Worm (Caenorhabditis elegans) whole organism, L4 larva: Measurements from ENCODE around the gene cgh-1.

Experiments used
- F10B5.3 ChIP-seq: sonication (generic microtip); optimal IDR thresholded peaks from 2 replicates; lab custom pipeline; 2016; ENCODE audit warnings: mild to moderate bottlenecking, missing genetic modification characterization, missing compliant biosample characterization
- F37D6.2 ChIP-seq: sonication (generic microtip); optimal IDR thresholded peaks from 2 replicates; lab custom pipeline; 2016; ENCODE audit warnings: mild to moderate bottlenecking, missing genetic modification characterization, missing compliant biosample characterization
- T26A8.4 ChIP-seq: fragments of 200-800 bp; sonication (Bioruptor generic); IDR thresholded peaks from 2 replicates; pipeline ENCODE4 v1.3.6; 2022; ENCODE audit warnings: missing genetic modification characterization, missing compliant biosample characterization
- Y48G9A.11 ChIP-seq: fragments of 200-800 bp; sonication (Bioruptor generic); IDR thresholded peaks from 2 replicates; pipeline ENCODE4 v1.3.6; 2022; ENCODE audit warnings: missing genetic modification reagents, missing genetic modification characterization, missing compliant biosample characterization
- Y5F2A.4 ChIP-seq: fragments of 200-800 bp; sonication (Bioruptor generic); optimal IDR thresholded peaks from 2 replicates; lab custom pipeline; 2018; ENCODE audit warnings: mild to moderate bottlenecking, missing genetic modification characterization, missing compliant biosample characterization
- Y75B8A.6 ChIP-seq: fragments of 200-800 bp; sonication (Bioruptor generic); IDR thresholded peaks from 2 replicates; pipeline ENCODE4 v1.3.6; 2022; ENCODE audit warnings: missing genetic modification reagents, missing genetic modification characterization, missing compliant biosample characterization
- ama-1 ChIP-seq: fragments of 150-350 bp; optimal IDR thresholded peaks from 2 replicates; lab custom pipeline; 2014; ENCODE audit warnings: inconsistent platforms, mixed read lengths
- attf-4 ChIP-seq: sonication (generic microtip); optimal IDR thresholded peaks from 3 replicates; lab custom pipeline; 2017; ENCODE audit warnings: missing biosample characterization, missing genetic modification characterization
- ceh-28 ChIP-seq: fragments of 150-350 bp; optimal IDR thresholded peaks from 2 replicates; lab custom pipeline; 2014; ENCODE audit warnings: missing biosample characterization, missing genetic modification reagents, missing genetic modification characterization
- ceh-32 ChIP-seq: sonication (generic microtip); optimal IDR thresholded peaks from 2 replicates; lab custom pipeline; 2016; ENCODE audit warnings: mild to moderate bottlenecking, missing genetic modification characterization, missing compliant biosample characterization; ENCODE audit not compliant: poor library complexity
- ceh-44 ChIP-seq: fragments of 200-800 bp; sonication (Bioruptor generic); IDR thresholded peaks from 2 replicates; pipeline ENCODE4 v1.3.6; 2022; ENCODE audit warnings: missing genetic modification reagents, missing genetic modification characterization, missing compliant biosample characterization
- ces-1 ChIP-seq: fragments of 150-350 bp; sonication (generic microtip); optimal IDR thresholded peaks from 4 replicates; lab custom pipeline; 2014; ENCODE audit warnings: missing biosample characterization, missing genetic modification reagents, missing genetic modification characterization
- ctbp-1 ChIP-seq: fragments of 200-800 bp; sonication (Bioruptor generic); IDR thresholded peaks from 2 replicates; pipeline ENCODE4 v1.3.6; 2022; ENCODE audit warnings: missing genetic modification reagents, missing genetic modification characterization, missing compliant biosample characterization
- daf-8 ChIP-seq: fragments of 200-800 bp; sonication (Bioruptor generic); IDR thresholded peaks from 2 replicates; pipeline ENCODE4 v1.3.6; 2022; ENCODE audit warnings: missing genetic modification characterization, missing compliant biosample characterization
- dmd-6 ChIP-seq: fragments of 200-800 bp; sonication (Bioruptor generic); IDR thresholded peaks from 2 replicates; pipeline ENCODE4 v1.3.6; 2022; ENCODE audit warnings: missing genetic modification reagents, missing genetic modification characterization, missing compliant biosample characterization
- dmd-8 ChIP-seq: fragments of 200-800 bp; sonication (Bioruptor generic); IDR thresholded peaks from 2 replicates; pipeline ENCODE4 v1.3.6; 2022; ENCODE audit warnings: missing genetic modification characterization, missing compliant biosample characterization
- egl-43 ChIP-seq: fragments of 200-800 bp; sonication (Bioruptor generic); IDR thresholded peaks from 2 replicates; pipeline ENCODE4 v1.3.6; 2022; ENCODE audit warnings: missing genetic modification reagents, missing genetic modification characterization, missing compliant biosample characterization
- fkh-10 ChIP-seq: fragments of 150-350 bp; optimal IDR thresholded peaks from 2 replicates; lab custom pipeline; 2014; ENCODE audit warnings: missing biosample characterization, missing genetic modification reagents, missing genetic modification characterization
- fos-1 ChIP-seq: fragments of 150-350 bp; optimal IDR thresholded peaks from 2 replicates; lab custom pipeline; 2014; ENCODE audit warnings: missing biosample characterization, missing genetic modification characterization
- hlh-30 ChIP-seq: sonication (generic microtip); optimal IDR thresholded peaks from 2 replicates; lab custom pipeline; 2017; ENCODE audit warnings: antibody characterized with exemption, mild to moderate bottlenecking, missing genetic modification characterization, missing compliant biosample characterization; ENCODE audit not compliant: insufficient read depth
- jun-1 ChIP-seq: fragments of 150-350 bp; optimal IDR thresholded peaks from 2 replicates; lab custom pipeline; 2014; ENCODE audit warnings: missing biosample characterization, missing genetic modification reagents, missing genetic modification characterization
- lin-1 ChIP-seq: fragments of 200-800 bp; sonication (Bioruptor generic); IDR thresholded peaks from 2 replicates; pipeline ENCODE4 v1.3.6; 2022; ENCODE audit warnings: missing genetic modification reagents, missing genetic modification characterization, missing compliant biosample characterization
- lin-29 ChIP-seq: fragments of 200-800 bp; sonication (Bioruptor generic); IDR thresholded peaks from 2 replicates; pipeline ENCODE4 v1.3.6; 2022; ENCODE audit warnings: missing genetic modification reagents, missing genetic modification characterization, missing compliant biosample characterization
- lsy-2 ChIP-seq, 2 experiments: fragments of 150-350 bp in 1 of 2; sonication (generic microtip) in 1 of 2; optimal IDR thresholded peaks; 2 replicates each; lab custom pipeline; 2014 to 2017; ENCODE audit warnings: missing biosample characterization in 2 of 2, missing genetic modification characterization in 2 of 2
- madf-5 ChIP-seq, 2 experiments: fragments of 200-800 bp; sonication (Bioruptor generic); IDR thresholded peaks; 2 replicates each; pipeline ENCODE4 v1.3.6; 2022; ENCODE audit warnings: missing compliant biosample characterization in 2 of 2, missing genetic modification characterization in 2 of 2
- madf-9 ChIP-seq: fragments of 200-800 bp; sonication (Bioruptor generic); conservative IDR thresholded peaks from 2 replicates; pipeline ENCODE4 v1.3.6; 2022; ENCODE audit warnings: missing genetic modification reagents, missing genetic modification characterization, missing compliant biosample characterization
- mdl-1 ChIP-seq, 2 experiments: fragments of 150-350 bp in 1 of 2; sonication (generic microtip) in 1 of 2; optimal IDR thresholded peaks; 2 replicates each; lab custom pipeline; 2014 to 2017; ENCODE audit warnings: missing biosample characterization in 2 of 2, missing genetic modification characterization in 2 of 2
- mes-2 ChIP-seq: sonication (generic microtip); optimal IDR thresholded peaks from 2 replicates; lab custom pipeline; 2016; ENCODE audit warnings: missing genotype, mild to moderate bottlenecking, missing genetic modification characterization, missing compliant biosample characterization; ENCODE audit not compliant: poor library complexity, severe bottlenecking
- mxl-3 ChIP-seq: fragments of 200-800 bp; sonication (Bioruptor generic); optimal IDR thresholded peaks from 2 replicates; lab custom pipeline; 2018; ENCODE audit warnings: mild to moderate bottlenecking, missing genetic modification characterization, missing compliant biosample characterization
- nhr-11 ChIP-seq: fragments of 150-350 bp; optimal IDR thresholded peaks from 2 replicates; lab custom pipeline; 2014; ENCODE audit warnings: missing biosample characterization, missing genetic modification characterization
- nhr-111 ChIP-seq: fragments of 200-800 bp; sonication (Bioruptor generic); optimal IDR thresholded peaks from 2 replicates; lab custom pipeline; 2018; ENCODE audit warnings: mild to moderate bottlenecking, missing genetic modification characterization, missing compliant biosample characterization
- nhr-237 ChIP-seq: sonication (generic microtip); optimal IDR thresholded peaks from 2 replicates; lab custom pipeline; 2017; ENCODE audit warnings: missing biosample characterization, missing genetic modification characterization
- nhr-42 ChIP-seq: fragments of 200-800 bp; sonication (Bioruptor generic); IDR thresholded peaks from 2 replicates; pipeline ENCODE4 v1.3.6; 2022; ENCODE audit warnings: missing genetic modification characterization, missing compliant biosample characterization
- nhr-76 ChIP-seq: fragments of 150-350 bp; optimal IDR thresholded peaks from 2 replicates; lab custom pipeline; 2014; ENCODE audit warnings: missing biosample characterization, missing genetic modification characterization
- php-3 ChIP-seq: fragments of 200-800 bp; sonication (Bioruptor generic); IDR thresholded peaks from 2 replicates; pipeline ENCODE4 v1.3.6; 2022; ENCODE audit warnings: missing genetic modification reagents, missing genetic modification characterization, missing compliant biosample characterization
- rbr-2 ChIP-seq: sonication (generic microtip); optimal IDR thresholded peaks from 2 replicates; lab custom pipeline; 2016; ENCODE audit warnings: missing genotype, missing genetic modification characterization, missing compliant biosample characterization
- skn-1 ChIP-seq: fragments of 150-350 bp; optimal IDR thresholded peaks from 2 replicates; lab custom pipeline; 2014; ENCODE audit warnings: missing biosample characterization, missing genetic modification characterization
- snpc-1.2 ChIP-seq: fragments of 200-800 bp; sonication (Bioruptor generic); IDR thresholded peaks from 2 replicates; pipeline ENCODE4 v1.3.6; 2022; ENCODE audit warnings: missing genetic modification reagents, missing genetic modification characterization, missing compliant biosample characterization
- snpc-4 ChIP-seq: fragments of 150-350 bp; optimal IDR thresholded peaks from 2 replicates; lab custom pipeline; 2014; ENCODE audit warnings: missing biosample characterization, missing genetic modification characterization
- unc-130 ChIP-seq: sonication (generic microtip); optimal IDR thresholded peaks from 2 replicates; lab custom pipeline; 2016; ENCODE audit warnings: missing genetic modification reagents, missing genetic modification characterization, missing compliant biosample characterization
- unc-39 ChIP-seq: sonication (generic microtip); optimal IDR thresholded peaks from 2 replicates; lab custom pipeline; 2017; ENCODE audit warnings: missing biosample characterization, missing genetic modification characterization
- unc-62 ChIP-seq, 3 experiments: fragments of 150-350 bp in 1 of 3; sonication (generic microtip); optimal IDR thresholded peaks in 2 of 3; peaks in 1 of 3; 1 replicate in 1 of 3; 2 replicates in 2 of 3; lab custom pipeline; 2014 to 2017; ENCODE audit warnings: missing biosample characterization in 3 of 3, missing genetic modification characterization in 3 of 3, missing genetic modification reagents in 3 of 3, missing genotype in 1 of 3
- zip-11 ChIP-seq: fragments of 200-800 bp; sonication (Bioruptor generic); IDR thresholded peaks from 2 replicates; pipeline ENCODE4 v1.3.6; 2022; ENCODE audit warnings: missing genetic modification characterization, missing compliant biosample characterization
- ztf-11 ChIP-seq: fragments of 150-350 bp; optimal IDR thresholded peaks from 2 replicates; lab custom pipeline; 2014; ENCODE audit warnings: missing biosample characterization, missing genetic modification characterization

Gene cgh-1

DNA sequence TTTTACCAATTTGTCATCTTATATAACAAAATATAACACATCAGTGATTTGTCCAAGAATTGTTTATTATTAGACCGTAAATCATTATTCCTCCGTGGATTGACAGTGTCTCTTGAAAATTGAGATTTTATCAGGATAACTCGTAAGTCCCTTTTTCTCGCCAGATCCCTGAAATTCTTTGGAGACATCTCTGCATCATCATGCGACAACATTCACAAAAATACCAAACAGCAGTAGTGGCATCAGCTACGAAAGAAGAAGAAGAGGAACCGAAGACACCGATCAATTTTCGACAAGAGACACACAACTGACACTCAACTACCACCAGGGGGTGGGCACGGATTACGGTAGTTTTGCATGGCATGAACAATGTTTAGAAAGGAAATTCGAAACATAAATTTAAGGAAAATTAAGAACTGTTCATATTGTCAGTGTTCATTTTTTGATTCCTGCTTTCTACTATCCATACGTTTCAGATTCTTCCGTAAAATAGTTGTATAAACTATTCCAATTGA is 27.3 kb upstream of the cgh-1 start:
- TF ChIP-seq ama-1 (no peak), lsy-2 (tag; optimal IDR thresholded peaks at IDR 0.05; lab: Kevin White, UChicago) (peak; percentile 40 to 76), F10B5.3 (tag; lab: Kevin White, UChicago) (no peak), ceh-28 (tag; lab: Kevin White, UChicago) (no peak), egl-43 (GFP tag; lab: Robert Waterston, UW) (no peak), hlh-30 (tag; lab: Kevin White, UChicago) (peak; percentile 13), lin-29 (GFP tag; lab: Robert Waterston, UW) (no peak), unc-62 (GFP tag; optimal IDR thresholded peaks at IDR 0.05 in 1 of 2; lab: Kevin White, UChicago) (peak in 1 of 2 experiments; percentile 74), unc-62 (tag; optimal IDR thresholded peaks at IDR 0.05; lab: Kevin White, UChicago) (no peak), dmd-8 (GFP tag; lab: Robert Waterston, UW) (no peak), nhr-111 (GFP tag; lab: Kevin White, UChicago) (no peak)
- TF ChIP-seq, all 104 proteins: peak for 3

DNA sequence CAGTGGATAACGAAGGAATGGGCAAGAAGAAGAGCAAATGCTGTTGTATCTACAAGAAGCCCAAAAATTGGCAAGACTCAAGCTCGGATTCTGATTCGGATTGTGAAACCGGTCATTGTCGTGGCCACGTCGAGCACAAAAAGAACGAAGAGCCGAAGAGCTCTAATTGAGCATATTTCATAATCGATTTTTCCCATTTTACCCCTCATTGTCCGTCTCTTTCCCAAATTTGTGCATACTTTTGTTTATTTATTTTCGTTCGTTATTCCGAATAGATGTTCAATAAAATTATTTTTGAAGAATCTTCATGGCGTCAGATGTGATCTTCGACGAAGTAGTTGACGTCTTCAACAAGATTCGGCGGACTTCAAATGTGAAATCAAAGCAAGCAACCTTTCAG is 23.5 kb upstream of the cgh-1 start, which contains the start of gene lig-4:
Gene lig-4 (plus strand): TSS at position 301 of the 400 bp plus-strand sequence.
- TF ChIP-seq egl-43 (GFP tag; lab: Robert Waterston, UW) (no peak), lin-1 (GFP tag; lab: Robert Waterston, UW) (no peak), ceh-28 (tag; lab: Kevin White, UChicago) (no peak), jun-1 (tag; lab: Kevin White, UChicago) (no peak)

DNA sequence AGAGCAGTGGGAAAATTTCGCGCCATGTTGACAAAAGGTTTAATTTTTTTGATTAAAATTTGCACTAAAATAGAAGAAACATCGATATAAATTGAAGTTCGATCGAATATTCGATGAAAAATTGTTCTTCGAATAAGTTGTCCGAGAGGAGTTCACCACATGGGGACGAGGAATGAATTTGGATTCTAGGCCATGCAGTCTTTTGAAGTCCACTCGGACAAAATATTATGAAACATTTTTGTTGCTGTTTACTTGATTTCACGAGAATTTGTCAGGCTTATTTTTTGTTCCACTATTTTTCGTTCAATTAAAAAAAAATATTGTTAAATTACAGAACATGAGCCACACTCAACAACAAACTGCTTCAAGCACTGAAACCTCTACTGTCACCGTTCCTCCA is 23.0 kb upstream of the cgh-1 start, which contains the start of the genes cux-7 and C07H6.2:
Gene cux-7 (minus strand): TSS at position 174 of the 400 bp plus-strand sequence.
Gene C07H6.2 (plus strand): TSS at position 338 of the 400 bp plus-strand sequence.
- peak; percentile 90 for TF ChIP-seq rbr-2
- TF ChIP-seq zip-11 (GFP tag; lab: Robert Waterston, UW): no peak
- TF ChIP-seq egl-43 (GFP tag; lab: Robert Waterston, UW): no peak
- TF ChIP-seq madf-5 (GFP tag; IDR thresholded peaks at IDR 0.05; lab: Robert Waterston, UW): 0 out of 4 replicates have a peak, but pooled peaks of 1 of the 2 experiments have one; percentile 50
- peak; percentile 85 for TF ChIP-seq F37D6.2 (tag; lab: Kevin White, UChicago)
- peak in 1 of 2 experiments; percentile 19 for TF ChIP-seq mdl-1 (tag; optimal IDR thresholded peaks at IDR 0.05; lab: Kevin White, UChicago)
- peak; percentile 95 for TF ChIP-seq dmd-6
- peak; percentile 93 for TF ChIP-seq ceh-44 (GFP tag; lab: Robert Waterston, UW)
- TF ChIP-seq lin-1 (GFP tag; lab: Robert Waterston, UW): 0 out of 2 replicates have a peak, but pooled peaks have one; percentile 40
- no peak for TF ChIP-seq ceh-28 (tag; lab: Kevin White, UChicago)
- no peak for TF ChIP-seq Y75B8A.6
- TF ChIP-seq lin-29 (GFP tag; lab: Robert Waterston, UW): no peak
- peak; percentile 75 for TF ChIP-seq nhr-11 (tag; lab: Kevin White, UChicago)
- no peak for TF ChIP-seq snpc-4 (tag; lab: Kevin White, UChicago)
- TF ChIP-seq snpc-1.2 (GFP tag; lab: Robert Waterston, UW): no peak; the same call in 1 of the 2 replicates
- TF ChIP-seq ceh-32 (tag; lab: Kevin White, UChicago): peak; percentile 66
- TF ChIP-seq T26A8.4 (GFP tag; lab: Robert Waterston, UW): peak; percentile 86
- peak; percentile 96 for TF ChIP-seq madf-9
- no peak for TF ChIP-seq attf-4
- peak; percentile 98 for TF ChIP-seq unc-130 (GFP tag; lab: Kevin White, UChicago)
- peak; percentile 42 for TF ChIP-seq fkh-10 (GFP tag; lab: Kevin White, UChicago)
- 0 out of 2 replicates have a peak, but pooled peaks have one; percentile 44 for TF ChIP-seq nhr-42 (GFP tag; lab: Robert Waterston, UW)
- no peak for TF ChIP-seq jun-1 (tag; lab: Kevin White, UChicago)
- TF ChIP-seq fos-1 (tag; lab: Kevin White, UChicago): no peak
- TF ChIP-seq Y5F2A.4 (GFP tag; lab: Kevin White, UChicago): no peak
- TF ChIP-seq daf-8: no peak
- TF ChIP-seq ctbp-1 (GFP tag; lab: Robert Waterston, UW): peak; percentile 56; the same call in 1 of the 2 replicates
- peak in 1 of 2 experiments; percentile 97 for TF ChIP-seq unc-62 (GFP tag; optimal IDR thresholded peaks at IDR 0.05 in 1 of 2; lab: Kevin White, UChicago)
- TF ChIP-seq unc-62 (tag; optimal IDR thresholded peaks at IDR 0.05; lab: Kevin White, UChicago): no peak
- no peak for TF ChIP-seq ztf-11
- TF ChIP-seq nhr-76 (tag; lab: Kevin White, UChicago): no peak
- no peak for TF ChIP-seq nhr-237 (tag; lab: Kevin White, UChicago)
- TF ChIP-seq mxl-3 (GFP tag; lab: Kevin White, UChicago): peak; percentile 66
- no peak for TF ChIP-seq skn-1 (tag; lab: Kevin White, UChicago)
- peak; percentile 57 for TF ChIP-seq php-3
- no peak for TF ChIP-seq ama-1
- TF ChIP-seq mes-2 (tag; lab: Kevin White, UChicago): peak; percentile 100
- TF ChIP-seq unc-39: no peak
- TF ChIP-seq lsy-2 (tag; optimal IDR thresholded peaks at IDR 0.05; lab: Kevin White, UChicago): peak; percentile 60 to 96
- TF ChIP-seq Y48G9A.11 (GFP tag; lab: Robert Waterston, UW): peak; percentile 94
- peak; percentile 5 for TF ChIP-seq ces-1
